Worm (Caenorhabditis elegans): ENCODE measurements around the gene F36F12.1.

Gene F36F12.1

DNA sequence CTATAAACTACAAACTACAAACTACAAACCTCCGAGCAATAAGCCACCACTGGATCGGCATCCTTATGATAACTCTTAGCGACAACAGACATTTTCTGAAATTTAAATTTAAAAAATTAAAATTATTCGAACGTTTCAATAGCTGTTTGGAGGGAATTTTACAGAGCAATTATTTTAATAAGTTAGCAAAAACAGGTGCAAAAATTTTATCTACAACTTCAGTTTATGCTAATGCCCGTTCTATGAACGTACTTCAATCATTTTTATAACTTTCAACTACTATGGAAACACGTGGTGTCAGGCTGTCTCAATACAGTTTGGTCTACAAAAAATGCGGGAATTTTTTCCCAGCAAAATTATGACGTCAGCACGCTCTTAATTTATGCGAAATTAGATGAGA, 49.5 kb downstream of the F36F12.1 start, which contains the start of gene comt-5:
Gene comt-5 (minus strand): TSS at position 101 of the 400 bp plus-strand sequence.
- TF ChIP-seq B0310.2 (tag; optimal IDR thresholded peaks at IDR 0.05), result no peak
- TF ChIP-seq hnd-1 (tag; optimal IDR thresholded peaks at IDR 0.05), result no peak
- TF ChIP-seq hmbx-1 (tag; optimal IDR thresholded peaks at IDR 0.05), result no peak
- TF ChIP-seq sea-1 (GFP tag; conservative IDR thresholded peaks at IDR 0.05), result no peak
- no peak for TF ChIP-seq scrt-1 (GFP tag; IDR thresholded peaks at IDR 0.05)
- no peak for TF ChIP-seq ceh-13 (GFP tag; optimal IDR thresholded peaks at IDR 0.05)

DNA sequence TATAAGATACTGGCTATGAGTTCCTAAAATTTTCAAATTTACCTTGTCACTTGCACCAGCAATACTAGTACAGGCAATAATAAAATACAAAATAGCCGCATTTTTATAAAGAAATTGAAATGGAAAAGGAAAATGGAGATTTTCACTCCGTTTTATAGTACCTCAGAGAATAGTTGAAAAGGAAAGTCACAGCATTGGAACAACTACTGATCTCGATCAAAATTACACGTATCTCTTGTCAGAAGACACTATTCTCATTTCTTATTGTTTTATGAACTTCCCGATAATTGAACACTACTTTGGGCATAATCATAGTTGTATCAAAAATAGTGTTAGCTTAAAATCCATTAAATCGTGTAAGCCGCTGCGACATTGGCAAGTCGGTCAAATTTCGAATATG, 51.5 kb downstream of the F36F12.1 start, which contains the start of gene Y40B10A.11:
Gene Y40B10A.11 (minus strand): TSS at position 101 of the 400 bp plus-strand sequence.
- TF ChIP-seq B0310.2 (tag; optimal IDR thresholded peaks at IDR 0.05) (no peak), aly-1 (tag; optimal IDR thresholded peaks at IDR 0.05) (no peak), tra-4 (tag; optimal IDR thresholded peaks at IDR 0.05) (no peak), hnd-1 (tag; optimal IDR thresholded peaks at IDR 0.05) (no peak), hmg-4 (GFP tag; optimal IDR thresholded peaks at IDR 0.05) (no peak)

DNA sequence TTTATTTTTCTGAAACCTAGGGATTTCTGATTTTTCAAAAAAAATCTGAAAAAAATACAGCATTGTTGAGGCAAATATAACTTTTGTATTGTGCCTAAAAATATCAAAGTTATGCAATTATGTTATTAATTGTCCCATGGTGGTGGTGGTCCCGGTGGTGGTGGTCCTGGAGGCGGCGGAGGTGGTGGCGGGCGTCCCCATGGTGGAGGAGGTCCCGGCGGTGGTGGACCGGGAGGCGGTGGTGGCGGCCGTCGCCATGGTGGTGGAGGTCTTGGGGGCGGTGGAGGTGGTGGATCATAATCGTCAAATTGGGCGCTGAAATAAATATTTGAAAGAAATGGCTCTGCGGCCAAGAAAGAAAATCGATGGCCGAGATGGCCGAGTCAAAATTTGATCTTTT, 52.2 kb downstream of the F36F12.1 start:
- TF ChIP-seq scrt-1 (GFP tag; IDR thresholded peaks at IDR 0.05) (0 out of 2 replicates have a peak, but pooled peaks have one; percentile 48), hmbx-1 (tag; optimal IDR thresholded peaks at IDR 0.05) (no peak)

DNA sequence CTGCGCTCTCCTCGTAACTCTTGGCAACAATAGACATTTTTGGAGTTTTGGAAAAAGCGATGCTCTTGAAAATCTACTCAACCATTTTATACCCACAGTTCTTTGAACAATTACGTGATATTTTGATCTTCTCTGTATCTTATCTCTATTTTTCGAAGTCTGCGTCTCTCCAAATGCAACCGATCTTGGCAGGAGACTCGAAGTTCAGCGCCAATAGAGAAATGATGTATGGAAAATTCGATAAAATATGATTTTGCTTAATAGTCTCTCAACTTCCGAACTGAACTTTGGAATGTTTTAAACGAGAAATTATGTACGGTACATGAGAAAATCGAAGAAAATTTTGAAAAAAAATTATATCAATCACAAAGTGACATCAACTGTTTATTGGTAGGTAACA, 52.9 kb downstream of the F36F12.1 start, which contains the start of gene comt-4:
Gene comt-4 (minus strand): TSS at position 50 of the 400 bp plus-strand sequence.
- TF ChIP-seq F13C5.2 (tag; optimal IDR thresholded peaks at IDR 0.05), result no peak
- no peak for TF ChIP-seq B0310.2 (tag; optimal IDR thresholded peaks at IDR 0.05)
- no peak for TF ChIP-seq ceh-13 (GFP tag; optimal IDR thresholded peaks at IDR 0.05)
- no peak for TF ChIP-seq hnd-1 (tag; optimal IDR thresholded peaks at IDR 0.05)
- TF ChIP-seq flt-1 (GFP tag; IDR thresholded peaks at IDR 0.05), result no peak
- TF ChIP-seq aly-1 (tag; optimal IDR thresholded peaks at IDR 0.05), result no peak
- no peak for TF ChIP-seq ceh-36 (tag; optimal IDR thresholded peaks at IDR 0.05)
- no peak for TF ChIP-seq ama-1 (optimal IDR thresholded peaks at IDR 0.05)

Measured in whole organism, early embryonic.